Worm (Caenorhabditis elegans) whole organism, young adult: ENCODE results near the gene ify-1.

ENCODE experiments used
- F57C9.4 ChIP-seq: sonication (generic microtip); optimal IDR thresholded peaks from 2 replicates; lab custom pipeline; 2017; ENCODE audit warnings: mild to moderate bottlenecking, missing genetic modification characterization, missing compliant biosample characterization
- Y95B8A.8 ChIP-seq: fragments of 200-800 bp; sonication (Bioruptor generic); IDR thresholded peaks from 2 replicates; pipeline ENCODE4 v1.3.6; 2022; ENCODE audit warnings: missing genetic modification reagents, missing genetic modification characterization, missing compliant biosample characterization
- cebp-2 ChIP-seq: fragments of 200-800 bp; sonication (Bioruptor generic); IDR thresholded peaks from 2 replicates; pipeline ENCODE4 v1.3.6; 2022; ENCODE audit warnings: missing genetic modification characterization, missing compliant biosample characterization
- ceh-40 ChIP-seq: fragments of 200-800 bp; sonication (Bioruptor generic); IDR thresholded peaks from 2 replicates; pipeline ENCODE4 v1.3.6; 2022; ENCODE audit warnings: missing genetic modification characterization, missing compliant biosample characterization
- let-526 ChIP-seq: fragments of 200-800 bp; sonication (Bioruptor generic); IDR thresholded peaks from 2 replicates; pipeline ENCODE4 v1.3.6; 2022; ENCODE audit warnings: missing genetic modification reagents, missing genetic modification characterization, missing compliant biosample characterization
- lir-1 ChIP-seq: fragments of 200-800 bp; sonication (Bioruptor generic); conservative IDR thresholded peaks from 2 replicates; pipeline ENCODE4 v1.3.6; 2022; ENCODE audit warnings: missing genetic modification reagents, missing genetic modification characterization, missing compliant biosample characterization
- mel-28 ChIP-seq: sonication (generic microtip); optimal IDR thresholded peaks from 2 replicates; lab custom pipeline; 2016; ENCODE audit warnings: borderline replicate concordance, mild to moderate bottlenecking, missing genetic modification characterization, missing compliant biosample characterization
- nfya-1 ChIP-seq: sonication (generic microtip); optimal IDR thresholded peaks from 2 replicates; lab custom pipeline; 2017; ENCODE audit warnings: antibody characterized with exemption, missing compliant biosample characterization, missing genetic modification characterization, borderline replicate concordance; ENCODE audit not compliant: insufficient read depth
- nhr-90 ChIP-seq: sonication (generic microtip); optimal IDR thresholded peaks from 2 replicates; lab custom pipeline; 2016; ENCODE audit warnings: missing genotype, mild to moderate bottlenecking, missing genetic modification characterization, missing compliant biosample characterization
- rcor-1 ChIP-seq: fragments of 200-800 bp; sonication (Bioruptor generic); IDR thresholded peaks from 2 replicates; pipeline ENCODE4 v1.3.6; 2022; ENCODE audit warnings: missing genetic modification reagents, missing genetic modification characterization, missing compliant biosample characterization
- snpc-4 ChIP-seq, 5 experiments: fragments of 150-350 bp in 1 of 5; sonication (generic microtip) in 4 of 5; optimal IDR thresholded peaks; 2 replicates each; lab custom pipeline; 2014 to 2018; ENCODE audit warnings: missing genetic modification characterization in 5 of 5, missing biosample characterization in 3 of 5, antibody characterized with exemption in 2 of 5, mild to moderate bottlenecking in 2 of 5, missing compliant biosample characterization in 2 of 5, missing genotype in 2 of 5, moderate library complexity in 2 of 5, missing genetic modification reagents in 1 of 5
- unc-62 ChIP-seq: fragments of 150-350 bp; optimal IDR thresholded peaks from 2 replicates; lab custom pipeline; 2014; ENCODE audit warnings: missing biosample characterization, missing genetic modification reagents, missing genetic modification characterization
- ztf-6 ChIP-seq: fragments of 200-800 bp; sonication (Bioruptor generic); IDR thresholded peaks from 2 replicates; pipeline ENCODE4 v1.3.6; 2022; ENCODE audit warnings: missing genetic modification reagents, missing genetic modification characterization, missing compliant biosample characterization

- TF ChIP-seq unc-62 (GFP tag; lab: Kevin White, UChicago) (no peak), cebp-2 (no peak), nhr-90 (no peak), snpc-4 (GFP tag; optimal IDR thresholded peaks at IDR 0.05; lab: Kevin White, UChicago) (no peak), snpc-4 (tag; optimal IDR thresholded peaks at IDR 0.05; lab: Kevin White, UChicago) (no peak), let-526 (GFP tag; lab: Robert Waterston, UW) (no peak), nfya-1 (no peak), ztf-6 (GFP tag; lab: Robert Waterston, UW) (no peak), rcor-1 (GFP tag; lab: Robert Waterston, UW) (no peak), Y95B8A.8 (GFP tag; lab: Robert Waterston, UW) (no peak), F57C9.4 (tag; lab: Kevin White, UChicago) (no peak), ceh-40 (no peak), lir-1 (no peak), mel-28 (tag; lab: Kevin White, UChicago) (no peak)
Measured at ce11 chrII:5011978-5012377, 43.0 kb downstream of the ify-1 start, which contains the start of gene F59A6.12.
